Worm (Caenorhabditis elegans) whole organism, L3 larva: ENCODE measurements around the gene nhr-177.

Experiments used
- R02D3.7 ChIP-seq: fragments of 150-350 bp; optimal IDR thresholded peaks from 2 replicates; lab custom pipeline; 2014; ENCODE audit warnings: missing biosample characterization, missing genetic modification characterization
- aly-2 ChIP-seq: fragments of 150-350 bp; optimal IDR thresholded peaks from 2 replicates; lab custom pipeline; 2014; ENCODE audit warnings: missing biosample characterization, missing genetic modification characterization
- ceh-16 ChIP-seq: sonication (generic microtip); optimal IDR thresholded peaks from 2 replicates; lab custom pipeline; 2017; ENCODE audit warnings: missing biosample characterization, missing genetic modification characterization
- ceh-9 ChIP-seq: sonication (generic microtip); optimal IDR thresholded peaks from 2 replicates; lab custom pipeline; 2018; ENCODE audit warnings: missing biosample characterization, missing genetic modification characterization
- egl-27 ChIP-seq: sonication (generic microtip); optimal IDR thresholded peaks from 4 replicates; lab custom pipeline; 2017; ENCODE audit warnings: missing biosample characterization, missing genetic modification reagents, missing genetic modification characterization
- egl-5 ChIP-seq: fragments of 150-350 bp; optimal IDR thresholded peaks from 2 replicates; lab custom pipeline; 2017; ENCODE audit warnings: missing biosample characterization, missing genetic modification reagents, missing genetic modification characterization, inconsistent platforms
- elt-1 ChIP-seq: fragments of 150-350 bp; optimal IDR thresholded peaks from 2 replicates; lab custom pipeline; 2014; ENCODE audit warnings: missing biosample characterization, missing genetic modification characterization
- elt-2 ChIP-seq: sonication (generic microtip); optimal IDR thresholded peaks from 2 replicates; lab custom pipeline; 2016; ENCODE audit warnings: missing genetic modification reagents, mild to moderate bottlenecking, missing genetic modification characterization, missing compliant biosample characterization
- elt-3 ChIP-seq, 3 experiments: fragments of 150-350 bp in 1 of 3; sonication (generic microtip) in 2 of 3; optimal IDR thresholded peaks; 2 replicates in 2 of 3; 4 replicates in 1 of 3; lab custom pipeline; 2014 to 2017; ENCODE audit warnings: missing biosample characterization in 3 of 3, missing genetic modification characterization in 3 of 3
- fkh-2 ChIP-seq: fragments of 150-350 bp; optimal IDR thresholded peaks from 2 replicates; lab custom pipeline; 2014; ENCODE audit warnings: missing biosample characterization, missing genetic modification reagents, missing genetic modification characterization
- fos-1 ChIP-seq: fragments of 150-350 bp; optimal IDR thresholded peaks from 2 replicates; lab custom pipeline; 2014; ENCODE audit warnings: missing biosample characterization, missing genetic modification characterization
- hmg-11 ChIP-seq: sonication (generic microtip); optimal IDR thresholded peaks from 2 replicates; lab custom pipeline; 2016; ENCODE audit warnings: missing genetic modification characterization, missing compliant biosample characterization
- jun-1 ChIP-seq: fragments of 150-350 bp; optimal IDR thresholded peaks from 2 replicates; lab custom pipeline; 2014; ENCODE audit warnings: missing biosample characterization, missing genetic modification reagents, missing genetic modification characterization
- lin-15B ChIP-seq: fragments of 150-350 bp; optimal IDR thresholded peaks from 2 replicates; lab custom pipeline; 2014; ENCODE audit warnings: missing biosample characterization, missing genetic modification characterization
- lin-39 ChIP-seq: fragments of 150-350 bp; optimal IDR thresholded peaks from 2 replicates; lab custom pipeline; 2018; ENCODE audit warnings: missing biosample characterization, missing genetic modification reagents, missing genetic modification characterization
- lsy-12 ChIP-seq: sonication (generic microtip); optimal IDR thresholded peaks from 2 replicates; lab custom pipeline; 2016; ENCODE audit warnings: mild to moderate bottlenecking, missing genetic modification characterization, missing compliant biosample characterization
- mdl-1 ChIP-seq: fragments of 150-350 bp; optimal IDR thresholded peaks from 2 replicates; lab custom pipeline; 2014; ENCODE audit warnings: missing biosample characterization, missing genetic modification characterization
- mml-1 ChIP-seq: fragments of 150-350 bp; sonication (generic microtip); optimal IDR thresholded peaks from 3 replicates; lab custom pipeline; 2014; ENCODE audit warnings: missing biosample characterization, missing genetic modification characterization
- nfya-1 ChIP-seq: sonication (generic microtip); optimal IDR thresholded peaks from 2 replicates; lab custom pipeline; 2017; ENCODE audit warnings: missing genetic modification characterization, mild to moderate bottlenecking, missing compliant biosample characterization, antibody characterized with exemption, moderate library complexity; ENCODE audit not compliant: insufficient read depth
- nhr-12 ChIP-seq: fragments of 150-350 bp; optimal IDR thresholded peaks from 2 replicates; lab custom pipeline; 2014; ENCODE audit warnings: missing biosample characterization, missing genetic modification characterization
- nhr-23 ChIP-seq: fragments of 150-350 bp; optimal IDR thresholded peaks from 2 replicates; lab custom pipeline; 2014; ENCODE audit warnings: missing biosample characterization, missing genetic modification reagents, missing genetic modification characterization
- nhr-237 ChIP-seq: fragments of 150-350 bp; optimal IDR thresholded peaks from 2 replicates; lab custom pipeline; 2014; ENCODE audit warnings: missing biosample characterization, missing genetic modification characterization
- nhr-25 ChIP-seq: sonication (generic microtip); optimal IDR thresholded peaks from 2 replicates; lab custom pipeline; 2017; ENCODE audit warnings: missing biosample characterization, missing genetic modification characterization
- nhr-28 ChIP-seq: fragments of 150-350 bp; optimal IDR thresholded peaks from 2 replicates; lab custom pipeline; 2014; ENCODE audit warnings: missing biosample characterization, missing genetic modification characterization
- nhr-76 ChIP-seq: fragments of 150-350 bp; sonication (generic microtip); optimal IDR thresholded peaks from 5 replicates; lab custom pipeline; 2014; ENCODE audit warnings: missing biosample characterization, missing genetic modification characterization
- nhr-77 ChIP-seq: fragments of 150-350 bp; optimal IDR thresholded peaks from 2 replicates; lab custom pipeline; 2014; ENCODE audit warnings: missing biosample characterization, missing genetic modification characterization
- pqm-1 ChIP-seq: fragments of 150-350 bp; optimal IDR thresholded peaks from 2 replicates; lab custom pipeline; 2017; ENCODE audit warnings: missing biosample characterization, missing genetic modification characterization, inconsistent platforms
- skn-1 ChIP-seq: fragments of 150-350 bp; optimal IDR thresholded peaks from 2 replicates; lab custom pipeline; 2014; ENCODE audit warnings: missing biosample characterization, missing genetic modification characterization
- tbx-2 ChIP-seq: sonication (generic microtip); optimal IDR thresholded peaks from 2 replicates; lab custom pipeline; 2016; ENCODE audit warnings: mild to moderate bottlenecking, missing genetic modification characterization, missing compliant biosample characterization
- unc-39 ChIP-seq: sonication (generic microtip); optimal IDR thresholded peaks from 4 replicates; lab custom pipeline; 2017; ENCODE audit warnings: missing biosample characterization, missing genetic modification characterization
- unc-62 ChIP-seq: fragments of 150-350 bp; sonication (generic microtip); optimal IDR thresholded peaks from 4 replicates; lab custom pipeline; 2014; ENCODE audit warnings: missing biosample characterization, missing genetic modification reagents, missing genetic modification characterization
- zag-1 ChIP-seq: fragments of 150-350 bp; optimal IDR thresholded peaks from 2 replicates; lab custom pipeline; 2014; ENCODE audit warnings: missing biosample characterization, missing genetic modification characterization
- ztf-4 ChIP-seq: fragments of 150-350 bp; optimal IDR thresholded peaks from 2 replicates; lab custom pipeline; 2014; ENCODE audit warnings: missing biosample characterization, missing genetic modification characterization

Gene nhr-177

ce11 chrV:1642199-1642598 lies 32.1 kb downstream of the nhr-177 start, which contains the start of gene Y46H3D.1:
TSS of gene Y46H3D.1 (plus strand) at chrV:1642499.
- TF ChIP-seq nhr-28 (tag; lab: Kevin White, UChicago) (no peak), nfya-1 (tag; lab: Kevin White, UChicago) (no peak), R02D3.7 (tag; lab: Kevin White, UChicago) (no peak), elt-3 (tag; optimal IDR thresholded peaks at IDR 0.05; lab: Kevin White, UChicago) (no peak), nhr-12 (tag; lab: Kevin White, UChicago) (no peak), lsy-12 (tag; lab: Kevin White, UChicago) (no peak), tbx-2 (tag; lab: Kevin White, UChicago) (no peak), pqm-1 (tag; lab: Kevin White, UChicago) (no peak), ceh-16 (tag; lab: Kevin White, UChicago) (no peak), mml-1 (no peak), egl-5 (no peak), nhr-23 (no peak), unc-62 (GFP tag; lab: Kevin White, UChicago) (no peak)

- no peak for TF ChIP-seq nhr-12 (tag; lab: Kevin White, UChicago)
Measured at ce11 chrV:1642768-1643167, 32.7 kb downstream of the nhr-177 start.

ce11 chrV:1643886-1644285 lies 33.8 kb downstream of the nhr-177 start, which contains the start of gene alh-2:
TSS of gene alh-2 (plus strand) at chrV:1644169.
- no peak for TF ChIP-seq zag-1 (tag; lab: Kevin White, UChicago)
- TF ChIP-seq lin-15B (tag; lab: Kevin White, UChicago), result no peak
- no peak for TF ChIP-seq mdl-1 (tag; lab: Kevin White, UChicago)
- TF ChIP-seq fos-1 (tag; lab: Kevin White, UChicago), result no peak
- no peak for TF ChIP-seq nhr-12 (tag; lab: Kevin White, UChicago)
- no peak for TF ChIP-seq fkh-2 (tag; lab: Kevin White, UChicago)
- TF ChIP-seq nhr-76 (tag; lab: Kevin White, UChicago), result no peak
- TF ChIP-seq aly-2, result no peak
- no peak for TF ChIP-seq mml-1
- no peak for TF ChIP-seq hmg-11 (tag; lab: Kevin White, UChicago)
- no peak for TF ChIP-seq unc-39 (tag; lab: Kevin White, UChicago)
- no peak for TF ChIP-seq tbx-2 (tag; lab: Kevin White, UChicago)
- TF ChIP-seq egl-5, result no peak
- TF ChIP-seq ztf-4 (tag; lab: Kevin White, UChicago), result no peak
- no peak for TF ChIP-seq nhr-77
- TF ChIP-seq ceh-9 (tag; lab: Kevin White, UChicago), result no peak
- TF ChIP-seq skn-1 (tag; lab: Kevin White, UChicago), result no peak
- no peak for TF ChIP-seq lsy-12 (tag; lab: Kevin White, UChicago)
- no peak for TF ChIP-seq elt-2 (tag; lab: Kevin White, UChicago)

ce11 chrV:1648000-1648399 lies 37.9 kb downstream of the nhr-177 start, which contains the start of gene irld-45:
TSS of gene irld-45 (plus strand) at chrV:1648300.
- no peak for TF ChIP-seq nhr-25 (tag; lab: Kevin White, UChicago)
- TF ChIP-seq nhr-237 (tag; lab: Kevin White, UChicago), result no peak
- TF ChIP-seq nhr-12 (tag; lab: Kevin White, UChicago), result no peak
- no peak for TF ChIP-seq jun-1 (tag; lab: Kevin White, UChicago)
- no peak for TF ChIP-seq ztf-4 (tag; lab: Kevin White, UChicago)
- no peak for TF ChIP-seq egl-27 (tag; lab: Kevin White, UChicago)
- no peak for TF ChIP-seq skn-1 (tag; lab: Kevin White, UChicago)
- TF ChIP-seq mml-1, result no peak
- no peak for TF ChIP-seq elt-2 (tag; lab: Kevin White, UChicago)
- TF ChIP-seq elt-1, result no peak
- no peak for TF ChIP-seq mdl-1 (tag; lab: Kevin White, UChicago)
- TF ChIP-seq unc-39 (tag; lab: Kevin White, UChicago), result no peak
- TF ChIP-seq elt-3 (tag; optimal IDR thresholded peaks at IDR 0.05; lab: Kevin White, UChicago), result no peak
- TF ChIP-seq fos-1 (tag; lab: Kevin White, UChicago), result no peak
- no peak for TF ChIP-seq ceh-16 (tag; lab: Kevin White, UChicago)
- no peak for TF ChIP-seq nhr-23

ce11 chrV:1651045-1651444 lies 41.0 kb downstream of the nhr-177 start, which contains the start of gene irld-44:
TSS of gene irld-44 (plus strand) at chrV:1651345.
- no peak for TF ChIP-seq lin-39 (tag; lab: Kevin White, UChicago)
- TF ChIP-seq, all 47 proteins: peak for 0
